Fruit fly (Drosophila melanogaster) whole organism, adult: ENCODE results near the gene CG15418.
A peak's percentile ranks its signal among the peaks of the same experiment; 100 is the strongest.

Experiments used
- CG12768 ChIP-seq: fragments of 200-800 bp; sonication (Bioruptor generic); optimal IDR thresholded peaks from 2 replicates; lab custom pipeline; 2017; ENCODE audit warnings: missing biosample characterization, missing genetic modification characterization, mild to moderate bottlenecking, moderate library complexity, missing genetic modification reagents
- CG14711 ChIP-seq: fragments of 200-800 bp; sonication (Bioruptor generic); optimal IDR thresholded peaks from 2 replicates; lab custom pipeline; 2018; ENCODE audit warnings: missing biosample characterization, mild to moderate bottlenecking, missing genetic modification characterization, moderate library complexity
- CG1620 ChIP-seq: fragments of 200-800 bp; sonication (Bioruptor generic); optimal IDR thresholded peaks from 2 replicates; lab custom pipeline; 2016; ENCODE audit warnings: missing biosample characterization, missing genetic modification characterization
- CG5204 ChIP-seq: fragments of 200-800 bp; sonication (Bioruptor generic); optimal IDR thresholded peaks from 2 replicates; lab custom pipeline; 2016; ENCODE audit warnings: missing biosample characterization, missing genetic modification characterization
- Crg-1 ChIP-seq: fragments of 200-800 bp; sonication (Bioruptor generic); optimal IDR thresholded peaks from 2 replicates; lab custom pipeline; 2016; ENCODE audit warnings: missing biosample characterization, missing genetic modification characterization
- Hr96 ChIP-seq: fragments of 200-800 bp; sonication (Bioruptor generic); optimal IDR thresholded peaks from 2 replicates; lab custom pipeline; 2016; ENCODE audit warnings: missing biosample characterization, missing genetic modification characterization
- Mnt ChIP-seq: fragments of 200-800 bp; sonication (Bioruptor generic); optimal IDR thresholded peaks from 2 replicates; lab custom pipeline; 2016; ENCODE audit warnings: missing biosample characterization, mild to moderate bottlenecking, missing genetic modification characterization
- bab1 ChIP-seq: fragments of 200-800 bp; sonication (Bioruptor generic); optimal IDR thresholded peaks from 3 replicates; lab custom pipeline; 2019; ENCODE audit warnings: missing biosample characterization, mild to moderate bottlenecking, missing genetic modification characterization, moderate library complexity
- kay ChIP-seq: fragments of 200-800 bp; sonication (Bioruptor generic); peaks from one replicate; lab custom pipeline; 2016; ENCODE audit warnings: missing biosample characterization, missing genetic modification characterization, borderline replicate concordance
- ovo ChIP-seq: fragments of 200-800 bp; sonication (Bioruptor generic); optimal IDR thresholded peaks from 2 replicates; lab custom pipeline; 2016; ENCODE audit warnings: missing biosample characterization, missing genetic modification characterization
- pad ChIP-seq: fragments of 200-800 bp; sonication (Bioruptor generic); optimal IDR thresholded peaks from 3 replicates; lab custom pipeline; 2017; ENCODE audit warnings: missing biosample characterization, missing genetic modification characterization, mild to moderate bottlenecking, moderate library complexity, missing genetic modification reagents
- tj ChIP-seq: fragments of 200-800 bp; sonication (Bioruptor generic); optimal IDR thresholded peaks from 3 replicates; lab custom pipeline; 2017; ENCODE audit warnings: missing biosample characterization, mild to moderate bottlenecking, missing genetic modification characterization, moderate library complexity

- TF ChIP-seq tj (GFP tag; lab: Kevin White, UChicago) = no peak
- TF ChIP-seq CG5204 = no peak
- peak; percentile 46 for TF ChIP-seq ovo
- no peak for TF ChIP-seq Mnt (GFP tag; lab: Kevin White, UChicago)
- TF ChIP-seq bab1 = no peak
- no peak for TF ChIP-seq CG12768 (GFP tag; lab: Kevin White, UChicago)
- TF ChIP-seq CG14711 = no peak
- TF ChIP-seq pad (GFP tag; lab: Kevin White, UChicago) = peak; percentile 97
- TF ChIP-seq Hr96 (GFP tag; lab: Kevin White, UChicago) = no peak
- no peak for TF ChIP-seq kay
- no peak for TF ChIP-seq Crg-1 (GFP tag; lab: Kevin White, UChicago)
- TF ChIP-seq CG1620 (GFP tag; lab: Kevin White, UChicago) = no peak
Observed at dm6 chr2L:3662307-3662795, 40.8 kb upstream of the CG15418 start, which contains the start of gene Drgx.
